Fruit fly (Drosophila melanogaster): Measurements from ENCODE around the gene CG11983.

DNA sequence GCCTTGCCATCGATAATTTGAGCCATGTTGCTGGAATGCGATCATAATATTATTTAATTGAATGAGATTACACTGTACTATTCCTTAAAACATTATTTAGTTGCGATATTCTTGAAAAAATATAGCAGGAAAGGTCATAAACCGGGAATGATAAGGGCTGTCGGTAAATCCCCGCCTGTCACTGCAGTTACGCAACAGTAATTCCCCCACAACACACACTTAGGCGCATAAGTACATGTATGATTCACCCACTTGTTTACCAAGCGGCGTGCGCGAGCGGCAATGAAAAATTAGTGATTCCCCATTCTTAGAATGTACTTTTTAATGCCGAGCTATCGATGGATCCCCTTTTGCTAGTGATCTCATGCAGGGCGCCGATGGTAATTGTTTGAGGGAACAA lies 35.5 kb downstream of the CG11983 start:
- no peak for TF ChIP-seq CG15073 (GFP tag; optimal IDR thresholded peaks at IDR 0.05)
- no peak for TF ChIP-seq cad (GFP tag; optimal IDR thresholded peaks at IDR 0.05)
- TF ChIP-seq Gug (GFP tag; IDR thresholded peaks at IDR 0.05): no peak
- TF ChIP-seq CG10959 (GFP tag; IDR thresholded peaks at IDR 0.05): no peak
- TF ChIP-seq CTCF (GFP tag; optimal IDR thresholded peaks at IDR 0.05): no peak
- no peak for TF ChIP-seq B-H1 (GFP tag; IDR thresholded peaks at IDR 0.05)
- TF ChIP-seq CG12155 (GFP tag; optimal IDR thresholded peaks at IDR 0.05): no peak
- no peak for TF ChIP-seq Fer1 (GFP tag; optimal IDR thresholded peaks at IDR 0.05)
- no peak for TF ChIP-seq CG30020 (tag; optimal IDR thresholded peaks at IDR 0.05)

Measured in whole organism, embryonic.